Worm (Caenorhabditis elegans) whole organism, L3 larva: ENCODE results near the gene F58F12.3.

ENCODE experiments used
- ZK546.5 ChIP-seq: sonication (generic microtip); optimal IDR thresholded peaks from 2 replicates; lab custom pipeline; 2017; ENCODE audit warnings: missing biosample characterization, missing genetic modification characterization
- aly-2 ChIP-seq: fragments of 150-350 bp; optimal IDR thresholded peaks from 2 replicates; lab custom pipeline; 2014; ENCODE audit warnings: missing biosample characterization, missing genetic modification characterization
- ama-1 ChIP-seq: fragments of 150-350 bp; optimal IDR thresholded peaks from 2 replicates; lab custom pipeline; 2018
- ceh-16 ChIP-seq: sonication (generic microtip); optimal IDR thresholded peaks from 2 replicates; lab custom pipeline; 2017; ENCODE audit warnings: missing biosample characterization, missing genetic modification characterization
- ceh-82 ChIP-seq: fragments of 150-350 bp; optimal IDR thresholded peaks from 2 replicates; lab custom pipeline; 2014; ENCODE audit warnings: missing biosample characterization, missing genetic modification characterization
- ceh-9 ChIP-seq: sonication (generic microtip); optimal IDR thresholded peaks from 2 replicates; lab custom pipeline; 2018; ENCODE audit warnings: missing biosample characterization, missing genetic modification characterization
- daf-12 ChIP-seq: fragments of 150-350 bp; optimal IDR thresholded peaks from 2 replicates; lab custom pipeline; 2014; ENCODE audit warnings: missing biosample characterization, missing genetic modification reagents, missing genetic modification characterization
- egl-27 ChIP-seq: sonication (generic microtip); optimal IDR thresholded peaks from 4 replicates; lab custom pipeline; 2017; ENCODE audit warnings: missing biosample characterization, missing genetic modification reagents, missing genetic modification characterization
- egl-5 ChIP-seq: fragments of 150-350 bp; optimal IDR thresholded peaks from 2 replicates; lab custom pipeline; 2017; ENCODE audit warnings: missing biosample characterization, missing genetic modification reagents, missing genetic modification characterization, inconsistent platforms
- elt-1 ChIP-seq: fragments of 150-350 bp; optimal IDR thresholded peaks from 2 replicates; lab custom pipeline; 2014; ENCODE audit warnings: missing biosample characterization, missing genetic modification characterization
- elt-2 ChIP-seq: sonication (generic microtip); optimal IDR thresholded peaks from 2 replicates; lab custom pipeline; 2016; ENCODE audit warnings: missing genetic modification reagents, mild to moderate bottlenecking, missing genetic modification characterization, missing compliant biosample characterization
- elt-3 ChIP-seq, 3 experiments: fragments of 150-350 bp in 1 of 3; sonication (generic microtip) in 2 of 3; optimal IDR thresholded peaks; 2 replicates in 2 of 3; 4 replicates in 1 of 3; lab custom pipeline; 2014 to 2017; ENCODE audit warnings: missing biosample characterization in 3 of 3, missing genetic modification characterization in 3 of 3
- eor-1 ChIP-seq, 2 experiments: fragments of 150-350 bp; optimal IDR thresholded peaks; 2 replicates each; lab custom pipeline; 2014 to 2018; ENCODE audit warnings: missing biosample characterization in 2 of 2, missing genetic modification characterization in 2 of 2
- fkh-10 ChIP-seq: sonication (generic microtip); optimal IDR thresholded peaks from 2 replicates; lab custom pipeline; 2017; ENCODE audit warnings: missing biosample characterization, missing genetic modification reagents, missing genetic modification characterization
- fkh-2 ChIP-seq: fragments of 150-350 bp; optimal IDR thresholded peaks from 2 replicates; lab custom pipeline; 2014; ENCODE audit warnings: missing biosample characterization, missing genetic modification reagents, missing genetic modification characterization
- fos-1 ChIP-seq: fragments of 150-350 bp; optimal IDR thresholded peaks from 2 replicates; lab custom pipeline; 2014; ENCODE audit warnings: missing biosample characterization, missing genetic modification characterization
- hmg-11 ChIP-seq: sonication (generic microtip); optimal IDR thresholded peaks from 2 replicates; lab custom pipeline; 2016; ENCODE audit warnings: missing genetic modification characterization, missing compliant biosample characterization
- jun-1 ChIP-seq: fragments of 150-350 bp; optimal IDR thresholded peaks from 2 replicates; lab custom pipeline; 2014; ENCODE audit warnings: missing biosample characterization, missing genetic modification reagents, missing genetic modification characterization
- lin-15B ChIP-seq: fragments of 150-350 bp; optimal IDR thresholded peaks from 2 replicates; lab custom pipeline; 2014; ENCODE audit warnings: missing biosample characterization, missing genetic modification characterization
- lsy-12 ChIP-seq: sonication (generic microtip); optimal IDR thresholded peaks from 2 replicates; lab custom pipeline; 2016; ENCODE audit warnings: mild to moderate bottlenecking, missing genetic modification characterization, missing compliant biosample characterization
- mdl-1 ChIP-seq: fragments of 150-350 bp; optimal IDR thresholded peaks from 2 replicates; lab custom pipeline; 2014; ENCODE audit warnings: missing biosample characterization, missing genetic modification characterization
- mml-1 ChIP-seq: fragments of 150-350 bp; sonication (generic microtip); optimal IDR thresholded peaks from 3 replicates; lab custom pipeline; 2014; ENCODE audit warnings: missing biosample characterization, missing genetic modification characterization
- nhr-11 ChIP-seq: fragments of 150-350 bp; optimal IDR thresholded peaks from 2 replicates; lab custom pipeline; 2014; ENCODE audit warnings: missing biosample characterization, missing genetic modification characterization
- nhr-12 ChIP-seq: fragments of 150-350 bp; optimal IDR thresholded peaks from 2 replicates; lab custom pipeline; 2014; ENCODE audit warnings: missing biosample characterization, missing genetic modification characterization
- nhr-23 ChIP-seq: fragments of 150-350 bp; optimal IDR thresholded peaks from 2 replicates; lab custom pipeline; 2014; ENCODE audit warnings: missing biosample characterization, missing genetic modification reagents, missing genetic modification characterization
- nhr-25 ChIP-seq: sonication (generic microtip); optimal IDR thresholded peaks from 2 replicates; lab custom pipeline; 2017; ENCODE audit warnings: missing biosample characterization, missing genetic modification characterization
- nhr-28 ChIP-seq: fragments of 150-350 bp; optimal IDR thresholded peaks from 2 replicates; lab custom pipeline; 2014; ENCODE audit warnings: missing biosample characterization, missing genetic modification characterization
- nhr-43 ChIP-seq: sonication (generic microtip); optimal IDR thresholded peaks from 2 replicates; lab custom pipeline; 2016; ENCODE audit warnings: mild to moderate bottlenecking, missing genetic modification characterization, missing compliant biosample characterization; ENCODE audit not compliant: poor library complexity, severe bottlenecking
- nhr-67 ChIP-seq: fragments of 150-350 bp; optimal IDR thresholded peaks from 2 replicates; lab custom pipeline; 2014; ENCODE audit warnings: missing biosample characterization, missing genetic modification characterization
- nhr-76 ChIP-seq: fragments of 150-350 bp; sonication (generic microtip); optimal IDR thresholded peaks from 5 replicates; lab custom pipeline; 2014; ENCODE audit warnings: missing biosample characterization, missing genetic modification characterization
- nhr-77 ChIP-seq: fragments of 150-350 bp; optimal IDR thresholded peaks from 2 replicates; lab custom pipeline; 2014; ENCODE audit warnings: missing biosample characterization, missing genetic modification characterization
- pha-4 ChIP-seq: fragments of 150-350 bp; optimal IDR thresholded peaks from 2 replicates; lab custom pipeline; 2014; ENCODE audit warnings: missing biosample characterization, missing genetic modification reagents, missing genetic modification characterization
- pqm-1 ChIP-seq: fragments of 150-350 bp; optimal IDR thresholded peaks from 2 replicates; lab custom pipeline; 2017; ENCODE audit warnings: missing biosample characterization, missing genetic modification characterization, inconsistent platforms
- sea-2 ChIP-seq: fragments of 150-350 bp; sonication (generic microtip); optimal IDR thresholded peaks from 4 replicates; lab custom pipeline; 2014; ENCODE audit warnings: missing biosample characterization, missing genetic modification reagents, missing genetic modification characterization
- skn-1 ChIP-seq: fragments of 150-350 bp; optimal IDR thresholded peaks from 2 replicates; lab custom pipeline; 2014; ENCODE audit warnings: missing biosample characterization, missing genetic modification characterization
- snpc-4 ChIP-seq: fragments of 150-350 bp; optimal IDR thresholded peaks from 2 replicates; lab custom pipeline; 2014; ENCODE audit warnings: missing biosample characterization, missing genetic modification characterization
- tbx-2 ChIP-seq: sonication (generic microtip); optimal IDR thresholded peaks from 2 replicates; lab custom pipeline; 2016; ENCODE audit warnings: mild to moderate bottlenecking, missing genetic modification characterization, missing compliant biosample characterization
- unc-39 ChIP-seq: sonication (generic microtip); optimal IDR thresholded peaks from 4 replicates; lab custom pipeline; 2017; ENCODE audit warnings: missing biosample characterization, missing genetic modification characterization
- unc-62 ChIP-seq: fragments of 150-350 bp; sonication (generic microtip); optimal IDR thresholded peaks from 4 replicates; lab custom pipeline; 2014; ENCODE audit warnings: missing biosample characterization, missing genetic modification reagents, missing genetic modification characterization
- zag-1 ChIP-seq: fragments of 150-350 bp; optimal IDR thresholded peaks from 2 replicates; lab custom pipeline; 2014; ENCODE audit warnings: missing biosample characterization, missing genetic modification characterization
- ztf-11 ChIP-seq: fragments of 150-350 bp; optimal IDR thresholded peaks from 2 replicates; lab custom pipeline; 2014; ENCODE audit warnings: missing biosample characterization, missing genetic modification characterization
- ztf-4 ChIP-seq: fragments of 150-350 bp; optimal IDR thresholded peaks from 2 replicates; lab custom pipeline; 2014; ENCODE audit warnings: missing biosample characterization, missing genetic modification characterization

F58F12.3 gene

ce11 chrII:6360822-6361221 lies 30.3 kb downstream of the F58F12.3 start, which contains the start of gene K10B2.4 (continued):
- no peak for TF ChIP-seq daf-12 (tag; lab: Kevin White, UChicago)
- TF ChIP-seq ZK546.5 (tag; lab: Kevin White, UChicago), result no peak
- TF ChIP-seq fos-1, result no peak
- peak; percentile 40 for TF ChIP-seq elt-2
- no peak for TF ChIP-seq ztf-4 (tag; lab: Kevin White, UChicago)
- TF ChIP-seq ceh-82 (tag; lab: Kevin White, UChicago), result no peak
- no peak for TF ChIP-seq nhr-43
- TF ChIP-seq aly-2 (tag; lab: Kevin White, UChicago), result no peak
- peak; percentile 13 for TF ChIP-seq ama-1 (lab: Kevin White, UChicago)
- TF ChIP-seq lsy-12 (tag; lab: Kevin White, UChicago), result peak; percentile 43
- no peak for TF ChIP-seq nhr-76 (tag; lab: Kevin White, UChicago)
- TF ChIP-seq eor-1 (tag; optimal IDR thresholded peaks at IDR 0.05; lab: Kevin White, UChicago), result no peak
- TF ChIP-seq elt-1 (tag; lab: Kevin White, UChicago), result no peak
- no peak for TF ChIP-seq nhr-11
- peak; percentile 71 for TF ChIP-seq nhr-23 (tag; lab: Kevin White, UChicago)
- TF ChIP-seq nhr-67 (tag; lab: Kevin White, UChicago), result no peak
- no peak for TF ChIP-seq tbx-2 (tag; lab: Kevin White, UChicago)
- TF ChIP-seq sea-2 (GFP tag; lab: Kevin White, UChicago), result no peak
- no peak for TF ChIP-seq nhr-12 (tag; lab: Kevin White, UChicago)

- no peak for TF ChIP-seq eor-1 (tag; optimal IDR thresholded peaks at IDR 0.05; lab: Kevin White, UChicago)
- no peak for TF ChIP-seq ceh-16
- no peak for TF ChIP-seq lin-15B
- TF ChIP-seq nhr-12 (tag; lab: Kevin White, UChicago), result no peak
- no peak for TF ChIP-seq elt-3 (tag; optimal IDR thresholded peaks at IDR 0.05; lab: Kevin White, UChicago)
- no peak for TF ChIP-seq mml-1 (tag; lab: Kevin White, UChicago)
- TF ChIP-seq elt-1 (tag; lab: Kevin White, UChicago), result no peak
- no peak for TF ChIP-seq ama-1 (lab: Kevin White, UChicago)
- no peak for TF ChIP-seq egl-27
- TF ChIP-seq ZK546.5 (tag; lab: Kevin White, UChicago), result no peak
- TF ChIP-seq ztf-4 (tag; lab: Kevin White, UChicago), result no peak
- TF ChIP-seq skn-1 (tag; lab: Kevin White, UChicago), result no peak
- TF ChIP-seq sea-2 (GFP tag; lab: Kevin White, UChicago), result no peak
- TF ChIP-seq ceh-82 (tag; lab: Kevin White, UChicago), result no peak
- TF ChIP-seq jun-1, result no peak
- no peak for TF ChIP-seq nhr-76 (tag; lab: Kevin White, UChicago)
- no peak for TF ChIP-seq daf-12 (tag; lab: Kevin White, UChicago)
- no peak for TF ChIP-seq fkh-10 (GFP tag; lab: Kevin White, UChicago)
- no peak for TF ChIP-seq lsy-12 (tag; lab: Kevin White, UChicago)
- no peak for TF ChIP-seq unc-62 (GFP tag; lab: Kevin White, UChicago)
- TF ChIP-seq, all 47 proteins: peak for 0
Measured at ce11 chrII:6358905-6359304, 32.2 kb downstream of the F58F12.3 start, which contains the start of gene C32D5.12. C32D5.12 (minus strand) TSS chrII:6359005.

- TF ChIP-seq pqm-1 (tag; lab: Kevin White, UChicago) (no peak), nhr-11 (no peak), fos-1 (no peak), ceh-82 (tag; lab: Kevin White, UChicago) (no peak), pha-4 (no peak), ztf-11 (tag; lab: Kevin White, UChicago) (no peak), egl-5 (no peak), ceh-9 (tag; lab: Kevin White, UChicago) (no peak), ceh-16 (no peak), nhr-43 (no peak), daf-12 (tag; lab: Kevin White, UChicago) (no peak), tbx-2 (tag; lab: Kevin White, UChicago) (no peak)
Measured at ce11 chrII:6358232-6358631, 32.9 kb downstream of the F58F12.3 start.

DNA sequence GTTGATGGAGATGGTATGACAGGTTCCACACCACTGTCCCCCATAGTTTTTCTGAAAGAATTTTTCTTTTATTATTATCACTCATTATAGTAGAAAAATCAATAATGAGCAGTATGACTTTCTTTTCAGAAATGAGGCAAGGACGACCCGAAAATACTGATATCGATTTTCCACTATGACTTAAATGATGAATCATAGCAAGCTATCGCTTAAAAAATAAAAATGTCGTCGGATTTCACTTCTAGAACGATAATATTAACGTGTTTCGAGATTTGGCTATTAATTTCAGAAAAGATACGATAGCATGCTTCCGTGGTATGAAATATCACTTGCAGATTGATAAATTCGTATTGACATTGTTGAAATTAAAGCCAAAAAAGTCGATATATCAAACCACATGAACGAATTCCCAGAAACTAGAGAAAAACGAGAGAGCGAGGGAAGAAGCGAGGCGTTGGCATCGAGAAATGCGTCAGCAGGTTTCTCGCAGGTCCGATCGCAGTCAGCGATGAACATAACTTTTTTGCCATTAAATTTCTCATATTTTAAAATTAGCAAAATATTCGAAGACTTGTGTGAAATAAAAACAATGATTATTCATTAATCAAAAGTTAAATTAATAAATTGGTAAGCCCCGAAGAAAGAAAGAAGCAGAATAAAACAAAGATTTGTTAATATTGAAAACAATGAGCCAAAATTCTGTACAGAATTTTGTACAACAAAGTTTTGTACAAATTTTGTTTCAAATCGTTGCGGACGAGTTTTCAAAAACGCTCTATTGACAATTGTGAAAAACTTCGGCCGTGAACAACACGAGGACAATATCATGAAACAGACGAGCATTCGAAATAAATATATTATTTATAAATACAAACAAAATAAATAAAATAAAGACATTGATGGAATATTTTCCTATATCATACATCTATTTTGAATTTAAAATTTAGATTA lies 35.4 kb downstream of the F58F12.3 start, which contains the start of gene C32D5.11:
TSS of gene C32D5.11 (minus strand) at position 51 of the 951 bp plus-strand sequence.
- TF ChIP-seq unc-62 (GFP tag; lab: Kevin White, UChicago) (no peak), nhr-25 (peak; percentile 50), ceh-16 (no peak), ztf-11 (tag; lab: Kevin White, UChicago) (no peak), nhr-28 (tag; lab: Kevin White, UChicago) (no peak), nhr-77 (tag; lab: Kevin White, UChicago) (no peak), fkh-2 (no peak), pqm-1 (tag; lab: Kevin White, UChicago) (peak; percentile 65), sea-2 (GFP tag; lab: Kevin White, UChicago) (no peak), snpc-4 (tag; lab: Kevin White, UChicago) (peak; percentile 88), fkh-10 (GFP tag; lab: Kevin White, UChicago) (no peak), mdl-1 (no peak), zag-1 (no peak), egl-27 (no peak), pha-4 (peak; percentile 72), hmg-11 (tag; lab: Kevin White, UChicago) (peak; percentile 43), jun-1 (no peak), eor-1 (tag; optimal IDR thresholded peaks at IDR 0.05; lab: Kevin White, UChicago) (no peak), unc-39 (tag; lab: Kevin White, UChicago) (no peak), egl-5 (no peak), elt-3 (tag; optimal IDR thresholded peaks at IDR 0.05; lab: Kevin White, UChicago) (no peak), daf-12 (tag; lab: Kevin White, UChicago) (no peak), nhr-11 (peak; percentile 24), ceh-82 (tag; lab: Kevin White, UChicago) (no peak)
